Fruit fly (Drosophila melanogaster): ENCODE results near the gene Pak3.

Gene Pak3

dm6 chr3R:16447448-16448045 lies 6.1 kb downstream of the Pak3 start:
- TF ChIP-seq CG2889 (GFP tag; IDR thresholded peaks at IDR 0.05) (no peak), Dp (GFP tag; optimal IDR thresholded peaks at IDR 0.05) (no peak), Ada2b (GFP tag; IDR thresholded peaks at IDR 0.05) (no peak), GATAe (GFP tag; conservative IDR thresholded peaks at IDR 0.05) (peak; percentile 74), Fer3 (tag; optimal IDR thresholded peaks at IDR 0.05) (no peak), CG2199 (GFP tag; IDR thresholded peaks at IDR 0.05) (0 out of 3 replicates have a peak, but pooled peaks have one; percentile 20), Med (GFP tag) (peak; percentile 55), pho (GFP tag; optimal IDR thresholded peaks at IDR 0.05) (no peak), mirr (GFP tag; optimal IDR thresholded peaks at IDR 0.05) (peak; percentile 35), CG8388 (GFP tag; optimal IDR thresholded peaks at IDR 0.05) (no peak), CG13287 (GFP tag; IDR thresholded peaks at IDR 0.05; ENCODE audit: partially characterized antibody) (no peak), C15 (GFP tag; IDR thresholded peaks at IDR 0.05) (no peak), CG14965 (GFP tag; optimal IDR thresholded peaks at IDR 0.05; ENCODE audit: borderline replicate concordance) (no peak), crol (GFP tag; IDR thresholded peaks at IDR 0.05) (peak; percentile 20; the same call in 1 of the 2 replicates), chinmo (GFP tag; IDR thresholded peaks at IDR 0.05; ENCODE audit: partially characterized antibody) (0 out of 4 replicates have a peak, but pooled peaks have one; percentile 69), CG34376 (GFP tag; optimal IDR thresholded peaks at IDR 0.05) (peak; percentile 10), CG16863 (GFP tag; optimal IDR thresholded peaks at IDR 0.05) (no peak), disco-r (GFP tag; optimal IDR thresholded peaks at IDR 0.05) (no peak), Oaz (GFP tag; IDR thresholded peaks at IDR 0.05) (no peak), lilli (GFP tag; optimal IDR thresholded peaks at IDR 0.05) (no peak), sens (GFP tag) (peak; percentile 73), Doc3 (GFP tag; IDR thresholded peaks at IDR 0.05; ENCODE audit: partially characterized antibody) (no peak), fd3F (GFP tag; optimal IDR thresholded peaks at IDR 0.05) (no peak), lab (GFP tag; optimal IDR thresholded peaks at IDR 0.05) (peak; percentile 19), sug (tag; optimal IDR thresholded peaks at IDR 0.05) (peak; percentile 51), CG17328 (GFP tag; IDR thresholded peaks at IDR 0.05) (no peak), CG1233 (GFP tag; optimal IDR thresholded peaks at IDR 0.05) (no peak), Hr78 (GFP tag; optimal IDR thresholded peaks at IDR 0.05) (peak in 1 of 2 experiments; percentile 47), Dref (GFP tag; IDR thresholded peaks at IDR 0.05) (no peak), Xrp1 (GFP tag; IDR thresholded peaks at IDR 0.05) (no peak), CG2875 (GFP tag; optimal IDR thresholded peaks at IDR 0.05) (no peak), exex (tag; optimal IDR thresholded peaks at IDR 0.05) (peak; percentile 75), stc (GFP tag; IDR thresholded peaks at IDR 0.05) (no peak), Pdp1 (GFP tag; optimal IDR thresholded peaks at IDR 0.05) (peak in 1 of 2 experiments; percentile 51), ftz-f1 (GFP tag; optimal IDR thresholded peaks at IDR 0.05) (peak; percentile 16), pb (GFP tag; optimal IDR thresholded peaks at IDR 0.05) (no peak), CG7372 (GFP tag; IDR thresholded peaks at IDR 0.05) (no peak), grn (GFP tag; optimal IDR thresholded peaks at IDR 0.05) (peak; percentile 74), rib (GFP tag; IDR thresholded peaks at IDR 0.05) (no peak)

dm6 chr3R:16446836-16447235 lies 6.8 kb downstream of the Pak3 start:
- TF ChIP-seq Vsx1 (GFP tag; optimal IDR thresholded peaks at IDR 0.05) (peak; percentile 93), CG18619 (GFP tag; optimal IDR thresholded peaks at IDR 0.05) (no peak), cwo (GFP tag; optimal IDR thresholded peaks at IDR 0.05) (peak; percentile 34), lab (GFP tag; optimal IDR thresholded peaks at IDR 0.05) (peak; percentile 14), sug (tag; optimal IDR thresholded peaks at IDR 0.05) (peak; percentile 98), mirr (GFP tag; optimal IDR thresholded peaks at IDR 0.05) (peak; percentile 74), grn (GFP tag; optimal IDR thresholded peaks at IDR 0.05) (peak; percentile 55), CG8290 (GFP tag; optimal IDR thresholded peaks at IDR 0.05) (no peak), CG8290 (tag; optimal IDR thresholded peaks at IDR 0.05) (peak in 1 of 2 experiments; percentile 17), CG2199 (GFP tag; IDR thresholded peaks at IDR 0.05) (0 out of 3 replicates have a peak, but pooled peaks have one; percentile 26), GATAe (GFP tag; conservative IDR thresholded peaks at IDR 0.05) (peak; percentile 86), crol (GFP tag; IDR thresholded peaks at IDR 0.05) (peak; percentile 60; the same call in 1 of the 2 replicates), CG34376 (GFP tag; optimal IDR thresholded peaks at IDR 0.05) (peak; percentile 44), D19A (tag; optimal IDR thresholded peaks at IDR 0.05) (no peak), exex (tag; optimal IDR thresholded peaks at IDR 0.05) (peak; percentile 83), CG7987 (GFP tag; optimal IDR thresholded peaks at IDR 0.05) (no peak), tup (GFP tag; optimal IDR thresholded peaks at IDR 0.05) (no peak)
